Worm (Caenorhabditis elegans) whole organism, mixed stage, embryonic: Measurements from ENCODE around the gene kgb-2.

ENCODE experiments used
- M03D4.4 ChIP-seq: sonication (generic microtip); optimal IDR thresholded peaks from 2 replicates; lab custom pipeline; 2017; ENCODE audit warnings: mild to moderate bottlenecking, missing genetic modification characterization, missing compliant biosample characterization
- bed-3 ChIP-seq: fragments of 200-800 bp; sonication (Bioruptor generic); optimal IDR thresholded peaks from 3 replicates; lab custom pipeline; 2018; ENCODE audit warnings: mild to moderate bottlenecking, missing genetic modification characterization, moderate library complexity, missing compliant biosample characterization
- ceh-39 ChIP-seq: fragments of 150-350 bp; optimal IDR thresholded peaks from 2 replicates; lab custom pipeline; 2014; ENCODE audit warnings: missing biosample characterization, missing genetic modification characterization
- ceh-43 ChIP-seq: fragments of 200-800 bp; sonication (Bioruptor generic); optimal IDR thresholded peaks from 2 replicates; lab custom pipeline; 2018; ENCODE audit warnings: mild to moderate bottlenecking, missing genetic modification characterization, moderate library complexity, missing compliant biosample characterization
- ceh-83 ChIP-seq: fragments of 200-800 bp; sonication (Bioruptor generic); optimal IDR thresholded peaks from 2 replicates; lab custom pipeline; 2018; ENCODE audit warnings: mild to moderate bottlenecking, missing genetic modification characterization, missing compliant biosample characterization
- ces-1 ChIP-seq: fragments of 150-350 bp; optimal IDR thresholded peaks from 2 replicates; lab custom pipeline; 2014; ENCODE audit warnings: missing biosample characterization, missing genetic modification reagents, missing genetic modification characterization
- cnd-1 ChIP-seq: fragments of 200-800 bp; sonication (Bioruptor generic); optimal IDR thresholded peaks from 2 replicates; lab custom pipeline; 2018; ENCODE audit warnings: mild to moderate bottlenecking, missing genetic modification characterization, missing compliant biosample characterization
- drap-1 ChIP-seq: fragments of 200-800 bp; sonication (Bioruptor generic); optimal IDR thresholded peaks from 3 replicates; lab custom pipeline; 2018; ENCODE audit warnings: mild to moderate bottlenecking, missing genetic modification characterization, missing compliant biosample characterization
- elt-1 ChIP-seq: sonication (generic microtip); optimal IDR thresholded peaks from 2 replicates; lab custom pipeline; 2017; ENCODE audit warnings: missing genetic modification characterization, mild to moderate bottlenecking, missing compliant biosample characterization, antibody characterized with exemption, moderate library complexity, borderline replicate concordance; ENCODE audit not compliant: insufficient read depth
- elt-3 ChIP-seq: fragments of 150-350 bp; optimal IDR thresholded peaks from 2 replicates; lab custom pipeline; 2014; ENCODE audit warnings: missing biosample characterization, missing genetic modification characterization
- ham-2 ChIP-seq: fragments of 200-800 bp; sonication (Bioruptor generic); optimal IDR thresholded peaks from 2 replicates; lab custom pipeline; 2018; ENCODE audit warnings: mild to moderate bottlenecking, missing genetic modification characterization, missing compliant biosample characterization
- hlh-1 ChIP-seq: fragments of 150-350 bp; optimal IDR thresholded peaks from 2 replicates; lab custom pipeline; 2014; ENCODE audit warnings: missing biosample characterization, missing genetic modification reagents, missing genetic modification characterization
- lin-13 ChIP-seq: fragments of 150-350 bp; optimal IDR thresholded peaks from 2 replicates; lab custom pipeline; 2014; ENCODE audit warnings: missing biosample characterization, missing genetic modification characterization
- lin-32 ChIP-seq: fragments of 200-800 bp; sonication (Bioruptor generic); optimal IDR thresholded peaks from 2 replicates; lab custom pipeline; 2018; ENCODE audit warnings: mild to moderate bottlenecking, missing genetic modification characterization, missing compliant biosample characterization
- lsy-2 ChIP-seq: fragments of 150-350 bp; optimal IDR thresholded peaks from 2 replicates; lab custom pipeline; 2014; ENCODE audit warnings: missing biosample characterization, missing genetic modification characterization
- mab-5 ChIP-seq: fragments of 150-350 bp; optimal IDR thresholded peaks from 2 replicates; lab custom pipeline; 2014; ENCODE audit warnings: missing biosample characterization, missing genetic modification characterization
- mep-1 ChIP-seq: fragments of 150-350 bp; optimal IDR thresholded peaks from 2 replicates; lab custom pipeline; 2017; ENCODE audit warnings: missing biosample characterization, missing genetic modification reagents, missing genetic modification characterization, inconsistent platforms
- nhr-12 ChIP-seq: fragments of 150-350 bp; optimal IDR thresholded peaks from 2 replicates; lab custom pipeline; 2014; ENCODE audit warnings: missing biosample characterization, missing genetic modification characterization
- nhr-2 ChIP-seq: fragments of 150-350 bp; optimal IDR thresholded peaks from 2 replicates; lab custom pipeline; 2014; ENCODE audit warnings: missing biosample characterization, missing genetic modification characterization
- nhr-237 ChIP-seq: fragments of 150-350 bp; optimal IDR thresholded peaks from 2 replicates; lab custom pipeline; 2014; ENCODE audit warnings: missing biosample characterization, missing genetic modification characterization
- nhr-28 ChIP-seq: fragments of 150-350 bp; optimal IDR thresholded peaks from 2 replicates; lab custom pipeline; 2014; ENCODE audit warnings: missing biosample characterization, missing genetic modification characterization
- nhr-76 ChIP-seq: sonication (generic microtip); optimal IDR thresholded peaks from 2 replicates; lab custom pipeline; 2017; ENCODE audit warnings: missing biosample characterization, missing genetic modification characterization
- sem-2 ChIP-seq: fragments of 200-800 bp; sonication (Bioruptor generic); optimal IDR thresholded peaks from 2 replicates; lab custom pipeline; 2018; ENCODE audit warnings: mild to moderate bottlenecking, missing genetic modification characterization, missing compliant biosample characterization
- snpc-4 ChIP-seq: fragments of 150-350 bp; optimal IDR thresholded peaks from 2 replicates; lab custom pipeline; 2014; ENCODE audit warnings: missing biosample characterization, missing genetic modification characterization
- sptf-1 ChIP-seq: sonication (generic microtip); optimal IDR thresholded peaks from 2 replicates; lab custom pipeline; 2017; ENCODE audit warnings: mild to moderate bottlenecking, missing genetic modification characterization, moderate library complexity, missing compliant biosample characterization
- tbx-8 ChIP-seq: fragments of 200-800 bp; sonication (Bioruptor generic); optimal IDR thresholded peaks from 2 replicates; lab custom pipeline; 2018; ENCODE audit warnings: mild to moderate bottlenecking, missing genetic modification characterization, moderate library complexity, missing compliant biosample characterization
- unc-120 ChIP-seq: sonication (generic microtip); optimal IDR thresholded peaks from 2 replicates; lab custom pipeline; 2017; ENCODE audit warnings: missing genetic modification characterization, missing compliant biosample characterization; ENCODE audit not compliant: poor library complexity, severe bottlenecking
- unc-62 ChIP-seq: fragments of 150-350 bp; optimal IDR thresholded peaks from 2 replicates; lab custom pipeline; 2014; ENCODE audit warnings: missing biosample characterization, missing genetic modification reagents, missing genetic modification characterization
- zip-8 ChIP-seq: fragments of 150-350 bp; optimal IDR thresholded peaks from 2 replicates; lab custom pipeline; 2014; ENCODE audit warnings: missing biosample characterization, missing genetic modification characterization
- ztf-11 ChIP-seq: fragments of 150-350 bp; optimal IDR thresholded peaks from 2 replicates; lab custom pipeline; 2014; ENCODE audit warnings: missing biosample characterization, missing genetic modification characterization

The kgb-2 gene

DNA sequence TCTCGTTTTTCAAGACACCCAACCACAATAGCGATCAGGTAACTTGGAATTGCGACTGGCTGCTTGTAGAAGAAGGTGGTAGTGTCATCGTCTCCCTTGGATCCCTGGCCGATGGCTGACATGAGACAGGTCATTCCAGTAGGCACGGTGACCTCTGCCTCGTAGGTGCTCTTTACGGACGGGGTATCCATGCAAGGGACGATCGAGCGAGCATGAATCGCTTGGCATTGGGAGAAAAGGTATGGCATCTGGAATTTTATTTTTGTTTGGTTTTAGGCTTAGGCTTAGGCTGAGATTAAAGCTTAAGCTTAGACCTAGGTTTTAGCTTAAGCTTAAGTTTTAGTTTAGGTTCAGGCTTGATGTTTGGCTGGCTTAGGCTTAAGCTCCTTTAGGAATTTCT is 4.4 kb downstream of the kgb-2 start:
- TF ChIP-seq mab-5: no peak
- no peak for TF ChIP-seq lsy-2 (tag; lab: Kevin White, UChicago)
- no peak for TF ChIP-seq unc-120
- TF ChIP-seq zip-8 (tag; lab: Kevin White, UChicago): no peak
- no peak for TF ChIP-seq snpc-4 (tag; lab: Kevin White, UChicago)
- TF ChIP-seq nhr-28 (tag; lab: Kevin White, UChicago): no peak
- TF ChIP-seq ces-1 (GFP tag; lab: Kevin White, UChicago): no peak
- no peak for TF ChIP-seq ceh-39 (tag; lab: Kevin White, UChicago)
- TF ChIP-seq cnd-1: no peak
- no peak for TF ChIP-seq bed-3 (GFP tag; lab: Kevin White, UChicago)
- TF ChIP-seq ceh-83 (GFP tag; lab: Kevin White, UChicago): no peak
- no peak for TF ChIP-seq nhr-12 (tag; lab: Kevin White, UChicago)
- no peak for TF ChIP-seq nhr-2 (tag; lab: Kevin White, UChicago)
- TF ChIP-seq sptf-1 (tag; lab: Kevin White, UChicago): no peak
- TF ChIP-seq nhr-237 (tag; lab: Kevin White, UChicago): no peak

- TF ChIP-seq nhr-12 (tag; lab: Kevin White, UChicago) (no peak), hlh-1 (tag; lab: Kevin White, UChicago) (no peak), unc-62 (no peak), ces-1 (GFP tag; lab: Kevin White, UChicago) (no peak), tbx-8 (GFP tag; lab: Kevin White, UChicago) (no peak), nhr-2 (tag; lab: Kevin White, UChicago) (no peak), ceh-39 (tag; lab: Kevin White, UChicago) (no peak)
Measured at ce11 chrIV:3611845-3612244, 5.3 kb downstream of the kgb-2 start.

DNA sequence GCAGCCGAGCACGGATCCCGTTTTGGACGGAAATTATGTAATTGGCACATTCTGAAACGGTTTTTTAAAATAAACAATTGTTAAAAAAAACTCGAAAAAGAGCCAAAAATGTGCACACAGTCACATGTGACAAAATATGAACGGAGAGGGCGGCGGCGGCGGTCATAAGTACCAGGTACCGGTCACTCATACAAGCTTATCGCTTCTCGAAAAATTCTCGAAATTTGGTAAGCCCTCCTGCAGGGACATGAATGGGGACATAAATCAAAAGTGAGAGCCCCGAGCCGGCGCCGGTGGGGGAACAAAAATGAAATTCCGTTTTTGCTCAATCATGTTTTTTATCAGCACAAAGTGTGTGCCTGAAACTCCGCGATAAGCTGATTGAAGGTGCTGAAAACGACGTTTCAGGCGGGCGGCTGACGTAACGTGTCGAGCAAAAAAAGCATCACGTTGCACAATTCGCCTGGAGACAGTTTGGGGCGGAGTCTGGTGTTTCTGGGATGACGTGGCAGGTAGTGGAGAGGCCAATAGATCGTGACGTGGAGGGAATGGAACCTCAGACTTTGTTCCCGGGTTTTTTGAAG is 6.5 kb downstream of the kgb-2 start, which contains the start of gene ltah-1.2:
Gene ltah-1.2, minus strand, starts transcription at position 51 of the 584 bp plus-strand sequence.
- TF ChIP-seq M03D4.4 (no peak), ztf-11 (tag; lab: Kevin White, UChicago) (no peak), tbx-8 (GFP tag; lab: Kevin White, UChicago) (no peak), lin-13 (tag; lab: Kevin White, UChicago) (no peak), ceh-43 (no peak), hlh-1 (tag; lab: Kevin White, UChicago) (no peak), ham-2 (GFP tag; lab: Kevin White, UChicago) (no peak), nhr-28 (tag; lab: Kevin White, UChicago) (no peak)

DNA sequence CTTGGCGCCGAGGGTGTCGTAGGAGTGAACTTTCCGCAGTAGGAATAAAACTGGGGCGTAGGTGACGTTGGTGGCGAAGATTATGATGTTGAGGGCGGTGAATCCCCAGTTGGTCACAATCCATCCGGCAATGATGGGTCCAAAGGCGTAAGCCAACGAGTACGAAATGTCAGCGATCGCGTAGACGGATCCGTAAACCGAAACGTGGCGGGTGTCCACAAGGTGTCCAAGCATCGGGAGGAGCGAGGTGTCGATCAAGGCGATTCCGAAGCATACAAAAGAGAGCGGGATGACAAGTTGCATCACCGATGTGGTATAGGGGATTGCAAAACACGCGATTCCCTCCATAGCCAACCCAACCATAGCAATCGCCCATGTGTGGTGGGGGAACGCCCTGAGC is 12.1 kb downstream of the kgb-2 start:
- TF ChIP-seq ces-1 (GFP tag; lab: Kevin White, UChicago): no peak
- no peak for TF ChIP-seq drap-1 (GFP tag; lab: Kevin White, UChicago)
- TF ChIP-seq, all 35 proteins: peak for 0

- TF ChIP-seq ces-1 (GFP tag; lab: Kevin White, UChicago) (peak; percentile 63), ceh-83 (GFP tag; lab: Kevin White, UChicago) (no peak)
Measured at ce11 chrIV:3621805-3622355, 15.3 kb downstream of the kgb-2 start.

ce11 chrIV:3624597-3624996 is 18.0 kb downstream of the kgb-2 start, which contains the start of the genes cha-1 and unc-17:
Gene cha-1 (minus strand): TSS chrIV:3624697.
Gene unc-17 (minus strand): TSS chrIV:3624699.
- TF ChIP-seq ztf-11 (tag; lab: Kevin White, UChicago): no peak
- no peak for TF ChIP-seq cnd-1
- TF ChIP-seq nhr-237 (tag; lab: Kevin White, UChicago): no peak
- no peak for TF ChIP-seq lin-32
- no peak for TF ChIP-seq lsy-2 (tag; lab: Kevin White, UChicago)
- TF ChIP-seq nhr-76 (tag; lab: Kevin White, UChicago): no peak
- TF ChIP-seq lin-13 (tag; lab: Kevin White, UChicago): no peak
- no peak for TF ChIP-seq elt-1
- TF ChIP-seq unc-120: no peak
- TF ChIP-seq sem-2 (GFP tag; lab: Kevin White, UChicago): no peak
- TF ChIP-seq bed-3 (GFP tag; lab: Kevin White, UChicago): no peak
- TF ChIP-seq mep-1 (tag; lab: Kevin White, UChicago): no peak
- TF ChIP-seq tbx-8 (GFP tag; lab: Kevin White, UChicago): no peak
- TF ChIP-seq drap-1 (GFP tag; lab: Kevin White, UChicago): no peak
- no peak for TF ChIP-seq elt-3 (tag; lab: Kevin White, UChicago)
- no peak for TF ChIP-seq nhr-28 (tag; lab: Kevin White, UChicago)
